Worm (Caenorhabditis elegans): ENCODE measurements around the gene mdf-2.

Gene mdf-2

ce11 chrIV:2606572-2606971, 34.4 kb downstream of the mdf-2 start:
- no peak for TF ChIP-seq ceh-31 (tag; optimal IDR thresholded peaks at IDR 0.05)
- TF ChIP-seq sdc-2 (tag; optimal IDR thresholded peaks at IDR 0.05): no peak
- TF ChIP-seq ceh-22 (tag; optimal IDR thresholded peaks at IDR 0.05): no peak
- TF ChIP-seq rnt-1 (tag; optimal IDR thresholded peaks at IDR 0.05): no peak
- no peak for TF ChIP-seq ceh-6 (GFP tag; optimal IDR thresholded peaks at IDR 0.05)
- TF ChIP-seq ceh-24 (tag; optimal IDR thresholded peaks at IDR 0.05): no peak
- no peak for TF ChIP-seq sox-2 (GFP tag; IDR thresholded peaks at IDR 0.05)
- no peak for TF ChIP-seq ceh-30 (tag; optimal IDR thresholded peaks at IDR 0.05)
- TF ChIP-seq unc-55 (GFP tag; optimal IDR thresholded peaks at IDR 0.05): no peak
- TF ChIP-seq hlh-15 (tag; optimal IDR thresholded peaks at IDR 0.05): no peak
- TF ChIP-seq tbx-7 (tag; optimal IDR thresholded peaks at IDR 0.05): no peak
- TF ChIP-seq mec-3 (tag; optimal IDR thresholded peaks at IDR 0.05; ENCODE audit: borderline replicate concordance): no peak
- no peak for TF ChIP-seq sox-4 (tag; optimal IDR thresholded peaks at IDR 0.05)
- no peak for TF ChIP-seq unc-86 (tag; optimal IDR thresholded peaks at IDR 0.05)
- no peak for TF ChIP-seq ztf-16 (tag; optimal IDR thresholded peaks at IDR 0.05)
- TF ChIP-seq ceh-18 (tag; optimal IDR thresholded peaks at IDR 0.05): no peak
- TF ChIP-seq pha-2 (tag; optimal IDR thresholded peaks at IDR 0.05): no peak
- no peak for TF ChIP-seq dve-1 (tag; optimal IDR thresholded peaks at IDR 0.05)

- peak; percentile 0 for TF ChIP-seq hlh-13 (GFP tag; optimal IDR thresholded peaks at IDR 0.05)
- TF ChIP-seq ceh-24 (tag; optimal IDR thresholded peaks at IDR 0.05): no peak
- TF ChIP-seq tbx-2 (tag; optimal IDR thresholded peaks at IDR 0.05): peak; percentile 12
- peak; percentile 0 for TF ChIP-seq ceh-31 (tag; optimal IDR thresholded peaks at IDR 0.05)
- peak; percentile 87 for TF ChIP-seq hlh-30 (tag; optimal IDR thresholded peaks at IDR 0.05; ENCODE audit: insufficient read depth)
These were observed 37.3 kb downstream of the mdf-2 start for ce11 chrIV:2603556-2604021.

ce11 chrIV:2602862-2603189, 38.1 kb downstream of the mdf-2 start:
- TF ChIP-seq tbx-7 (tag; optimal IDR thresholded peaks at IDR 0.05) (no peak), unc-42 (tag; optimal IDR thresholded peaks at IDR 0.05) (no peak), K02D7.2 (tag; optimal IDR thresholded peaks at IDR 0.05) (no peak), T23F11.4 (GFP tag; optimal IDR thresholded peaks at IDR 0.05) (no peak), K09A11.1 (tag; optimal IDR thresholded peaks at IDR 0.05; ENCODE audit: insufficient read depth) (no peak), unc-3 (GFP tag; conservative IDR thresholded peaks at IDR 0.05) (no peak), unc-3 (tag; optimal IDR thresholded peaks at IDR 0.05) (no peak)

ce11 chrIV:2601988-2602861, 38.7 kb downstream of the mdf-2 start:
- TF ChIP-seq F13H6.1 (tag; optimal IDR thresholded peaks at IDR 0.05) (peak; percentile 41), ceh-6 (GFP tag; optimal IDR thresholded peaks at IDR 0.05) (no peak), nhr-232 (tag; optimal IDR thresholded peaks at IDR 0.05) (no peak), lin-11 (tag; optimal IDR thresholded peaks at IDR 0.05) (no peak), ceh-9 (tag; optimal IDR thresholded peaks at IDR 0.05) (no peak), mec-3 (tag; optimal IDR thresholded peaks at IDR 0.05; ENCODE audit: borderline replicate concordance) (no peak), pax-1 (tag; optimal IDR thresholded peaks at IDR 0.05) (peak; percentile 65), rnt-1 (tag; optimal IDR thresholded peaks at IDR 0.05) (no peak), ceh-45 (GFP tag; IDR thresholded peaks at IDR 0.05) (no peak), syd-9 (tag; optimal IDR thresholded peaks at IDR 0.05) (no peak), hlh-15 (tag; optimal IDR thresholded peaks at IDR 0.05) (no peak), pqm-1 (tag; optimal IDR thresholded peaks at IDR 0.05) (peak; percentile 51), ceh-14 (tag; optimal IDR thresholded peaks at IDR 0.05) (no peak), elt-4 (tag; optimal IDR thresholded peaks at IDR 0.05) (no peak), ceh-22 (tag; optimal IDR thresholded peaks at IDR 0.05) (no peak), nfya-1 (tag; optimal IDR thresholded peaks at IDR 0.05) (peak; percentile 81), unc-42 (tag; optimal IDR thresholded peaks at IDR 0.05) (no peak), fax-1 (tag; optimal IDR thresholded peaks at IDR 0.05) (no peak), sox-4 (tag; optimal IDR thresholded peaks at IDR 0.05) (no peak), eyg-1 (tag; optimal IDR thresholded peaks at IDR 0.05) (no peak), K09A11.1 (tag; optimal IDR thresholded peaks at IDR 0.05; ENCODE audit: insufficient read depth) (peak; percentile 32), C38D4.7 (GFP tag; optimal IDR thresholded peaks at IDR 0.05) (no peak), K02D7.2 (tag; optimal IDR thresholded peaks at IDR 0.05) (no peak), tbx-2 (tag; optimal IDR thresholded peaks at IDR 0.05) (peak; percentile 68), ztf-16 (tag; optimal IDR thresholded peaks at IDR 0.05) (no peak), che-1 (tag; optimal IDR thresholded peaks at IDR 0.05) (no peak), ceh-48 (tag; optimal IDR thresholded peaks at IDR 0.05) (no peak), hlh-13 (GFP tag; optimal IDR thresholded peaks at IDR 0.05) (no peak), unc-55 (GFP tag; optimal IDR thresholded peaks at IDR 0.05) (peak; percentile 95), ets-4 (tag; optimal IDR thresholded peaks at IDR 0.05) (peak; percentile 43)
